Fruit fly (Drosophila melanogaster) Kc167 (cell line): ENCODE data around the gene Spase12.

Experiments
- Myc ChIP-seq: fragments of >200 bp; optimal IDR thresholded peaks from 2 replicates; lab custom pipeline; 2017; ENCODE audit warnings: missing external identifiers
- Sin3A ChIP-seq: fragments of >200 bp; optimal IDR thresholded peaks from 2 replicates; lab custom pipeline; 2018; ENCODE audit warnings: missing external identifiers
- psq ChIP-seq: fragments of >200 bp; optimal IDR thresholded peaks from 2 replicates; lab custom pipeline; 2017; ENCODE audit warnings: missing external identifiers

- TF ChIP-seq Sin3A (no peak), psq (lab: Kevin White, UChicago) (no peak), Myc (lab: Kevin White, UChicago) (no peak)
These were observed 29.3 kb upstream of the Spase12 start for dm6 chr3R:29520215-29520614.
